Worm (Caenorhabditis elegans) whole organism, L4 larva: ENCODE measurements around the gene C30F2.5.
A peak's percentile ranks its signal among the peaks of the same experiment; 100 is the strongest.

Experiments used
- D1046.2 ChIP-seq: fragments of 200-800 bp; sonication (Bioruptor generic); IDR thresholded peaks from 2 replicates; pipeline ENCODE4 v1.3.6; 2022; ENCODE audit warnings: missing genetic modification characterization, missing compliant biosample characterization
- F37D6.2 ChIP-seq: sonication (generic microtip); optimal IDR thresholded peaks from 2 replicates; lab custom pipeline; 2016; ENCODE audit warnings: mild to moderate bottlenecking, missing genetic modification characterization, missing compliant biosample characterization
- F44E2.7 ChIP-seq: fragments of 200-800 bp; sonication (Bioruptor generic); IDR thresholded peaks from 2 replicates; pipeline ENCODE4 v2.1.2; 2022; ENCODE audit warnings: missing genetic modification characterization, missing compliant biosample characterization
- F49E8.2 ChIP-seq: sonication (generic microtip); optimal IDR thresholded peaks from 2 replicates; lab custom pipeline; 2016; ENCODE audit warnings: missing compliant biosample characterization, mild to moderate bottlenecking, missing genetic modification characterization, borderline replicate concordance
- aha-1 ChIP-seq: fragments of 150-350 bp; peaks from one replicate; lab custom pipeline; 2014; ENCODE audit warnings: missing biosample characterization, missing genetic modification characterization
- aly-2 ChIP-seq: sonication (generic microtip); optimal IDR thresholded peaks from 2 replicates; lab custom pipeline; 2018; ENCODE audit warnings: missing biosample characterization, missing genetic modification characterization
- ama-1 ChIP-seq: fragments of 150-350 bp; optimal IDR thresholded peaks from 2 replicates; lab custom pipeline; 2014; ENCODE audit warnings: inconsistent platforms, mixed read lengths
- arid-1 ChIP-seq: fragments of 200-800 bp; sonication (Bioruptor generic); conservative IDR thresholded peaks from 2 replicates; pipeline ENCODE4 v1.3.6; 2022; ENCODE audit warnings: missing genetic modification reagents, missing genetic modification characterization, missing compliant biosample characterization
- ceh-82 ChIP-seq: sonication (generic microtip); optimal IDR thresholded peaks from 2 replicates; lab custom pipeline; 2017; ENCODE audit warnings: missing biosample characterization, missing genetic modification characterization
- daf-8 ChIP-seq: fragments of 200-800 bp; sonication (Bioruptor generic); IDR thresholded peaks from 2 replicates; pipeline ENCODE4 v1.3.6; 2022; ENCODE audit warnings: missing genetic modification characterization, missing compliant biosample characterization
- dmd-6 ChIP-seq: fragments of 200-800 bp; sonication (Bioruptor generic); IDR thresholded peaks from 2 replicates; pipeline ENCODE4 v1.3.6; 2022; ENCODE audit warnings: missing genetic modification reagents, missing genetic modification characterization, missing compliant biosample characterization
- dmd-9 ChIP-seq: fragments of 200-800 bp; sonication (Bioruptor generic); IDR thresholded peaks from 2 replicates; pipeline ENCODE4 v1.3.6; 2022; ENCODE audit warnings: missing genetic modification reagents, missing genetic modification characterization, missing compliant biosample characterization
- dve-1 ChIP-seq: sonication (generic microtip); optimal IDR thresholded peaks from 2 replicates; lab custom pipeline; 2017; ENCODE audit warnings: antibody characterized with exemption, mild to moderate bottlenecking, missing genetic modification characterization, missing compliant biosample characterization; ENCODE audit not compliant: insufficient read depth
- fkh-10 ChIP-seq: fragments of 150-350 bp; optimal IDR thresholded peaks from 2 replicates; lab custom pipeline; 2014; ENCODE audit warnings: missing biosample characterization, missing genetic modification reagents, missing genetic modification characterization
- fos-1 ChIP-seq: fragments of 150-350 bp; optimal IDR thresholded peaks from 2 replicates; lab custom pipeline; 2014; ENCODE audit warnings: missing biosample characterization, missing genetic modification characterization
- gei-8 ChIP-seq: fragments of 200-800 bp; sonication (Bioruptor generic); optimal IDR thresholded peaks from 2 replicates; lab custom pipeline; 2018; ENCODE audit warnings: mild to moderate bottlenecking, missing genetic modification characterization, missing compliant biosample characterization
- hlh-11 ChIP-seq: fragments of 200-800 bp; sonication (Bioruptor generic); optimal IDR thresholded peaks from 2 replicates; lab custom pipeline; 2018; ENCODE audit warnings: mild to moderate bottlenecking, missing genetic modification characterization, missing compliant biosample characterization
- hlh-30 ChIP-seq: sonication (generic microtip); optimal IDR thresholded peaks from 2 replicates; lab custom pipeline; 2017; ENCODE audit warnings: antibody characterized with exemption, mild to moderate bottlenecking, missing genetic modification characterization, missing compliant biosample characterization; ENCODE audit not compliant: insufficient read depth
- lin-1 ChIP-seq: fragments of 200-800 bp; sonication (Bioruptor generic); IDR thresholded peaks from 2 replicates; pipeline ENCODE4 v1.3.6; 2022; ENCODE audit warnings: missing genetic modification reagents, missing genetic modification characterization, missing compliant biosample characterization
- lin-38 ChIP-seq: fragments of 200-800 bp; sonication (Bioruptor generic); IDR thresholded peaks from 2 replicates; pipeline ENCODE4 v1.3.6; 2022; ENCODE audit warnings: missing genetic modification reagents, missing genetic modification characterization, missing compliant biosample characterization
- lir-3 ChIP-seq: sonication (generic microtip); optimal IDR thresholded peaks from 2 replicates; lab custom pipeline; 2016; ENCODE audit warnings: mild to moderate bottlenecking, missing genetic modification characterization, missing compliant biosample characterization
- madf-5 ChIP-seq, 2 experiments: fragments of 200-800 bp; sonication (Bioruptor generic); IDR thresholded peaks; 2 replicates each; pipeline ENCODE4 v1.3.6; 2022; ENCODE audit warnings: missing compliant biosample characterization in 2 of 2, missing genetic modification characterization in 2 of 2
- mes-2 ChIP-seq: sonication (generic microtip); optimal IDR thresholded peaks from 2 replicates; lab custom pipeline; 2016; ENCODE audit warnings: missing genotype, mild to moderate bottlenecking, missing genetic modification characterization, missing compliant biosample characterization; ENCODE audit not compliant: poor library complexity, severe bottlenecking
- mxl-2 ChIP-seq: fragments of 200-800 bp; sonication (Bioruptor generic); conservative IDR thresholded peaks from 2 replicates; pipeline ENCODE4 v1.3.6; 2022; ENCODE audit warnings: missing genetic modification reagents, missing genetic modification characterization, missing compliant biosample characterization
- nhr-237 ChIP-seq: sonication (generic microtip); optimal IDR thresholded peaks from 2 replicates; lab custom pipeline; 2017; ENCODE audit warnings: missing biosample characterization, missing genetic modification characterization
- nhr-25 ChIP-seq: sonication (generic microtip); optimal IDR thresholded peaks from 2 replicates; lab custom pipeline; 2017; ENCODE audit warnings: missing genetic modification characterization, mild to moderate bottlenecking, missing compliant biosample characterization, antibody characterized with exemption, moderate library complexity, borderline replicate concordance; ENCODE audit not compliant: insufficient read depth
- nhr-28 ChIP-seq: fragments of 150-350 bp; optimal IDR thresholded peaks from 2 replicates; lab custom pipeline; 2014; ENCODE audit warnings: missing biosample characterization, missing genetic modification characterization
- nhr-42 ChIP-seq: fragments of 200-800 bp; sonication (Bioruptor generic); IDR thresholded peaks from 2 replicates; pipeline ENCODE4 v1.3.6; 2022; ENCODE audit warnings: missing genetic modification characterization, missing compliant biosample characterization
- nhr-48 ChIP-seq: sonication (generic microtip); optimal IDR thresholded peaks from 2 replicates; lab custom pipeline; 2016; ENCODE audit warnings: mild to moderate bottlenecking, missing genetic modification characterization, missing compliant biosample characterization
- php-3 ChIP-seq: fragments of 200-800 bp; sonication (Bioruptor generic); IDR thresholded peaks from 2 replicates; pipeline ENCODE4 v1.3.6; 2022; ENCODE audit warnings: missing genetic modification reagents, missing genetic modification characterization, missing compliant biosample characterization
- sdz-12 ChIP-seq: fragments of 200-800 bp; sonication (Bioruptor generic); optimal IDR thresholded peaks from 2 replicates; lab custom pipeline; 2018; ENCODE audit warnings: mild to moderate bottlenecking, missing genetic modification characterization, missing compliant biosample characterization
- skn-1 ChIP-seq: fragments of 150-350 bp; optimal IDR thresholded peaks from 2 replicates; lab custom pipeline; 2014; ENCODE audit warnings: missing biosample characterization, missing genetic modification characterization
- snpc-1.2 ChIP-seq: fragments of 200-800 bp; sonication (Bioruptor generic); IDR thresholded peaks from 2 replicates; pipeline ENCODE4 v1.3.6; 2022; ENCODE audit warnings: missing genetic modification reagents, missing genetic modification characterization, missing compliant biosample characterization
- snpc-4 ChIP-seq: fragments of 150-350 bp; optimal IDR thresholded peaks from 2 replicates; lab custom pipeline; 2014; ENCODE audit warnings: missing biosample characterization, missing genetic modification characterization
- spr-1 ChIP-seq: sonication (generic microtip); optimal IDR thresholded peaks from 2 replicates; lab custom pipeline; 2016; ENCODE audit warnings: mild to moderate bottlenecking, missing genetic modification characterization, missing compliant biosample characterization
- unc-130 ChIP-seq: sonication (generic microtip); optimal IDR thresholded peaks from 2 replicates; lab custom pipeline; 2016; ENCODE audit warnings: missing genetic modification reagents, missing genetic modification characterization, missing compliant biosample characterization
- unc-62 ChIP-seq, 3 experiments: fragments of 150-350 bp in 1 of 3; sonication (generic microtip); optimal IDR thresholded peaks in 2 of 3; peaks in 1 of 3; 1 replicate in 1 of 3; 2 replicates in 2 of 3; lab custom pipeline; 2014 to 2017; ENCODE audit warnings: missing biosample characterization in 3 of 3, missing genetic modification characterization in 3 of 3, missing genetic modification reagents in 3 of 3, missing genotype in 1 of 3
- zfp-2 ChIP-seq: sonication (generic microtip); optimal IDR thresholded peaks from 2 replicates; lab custom pipeline; 2016; ENCODE audit warnings: mild to moderate bottlenecking, missing genetic modification characterization, missing compliant biosample characterization
- zip-11 ChIP-seq: fragments of 200-800 bp; sonication (Bioruptor generic); IDR thresholded peaks from 2 replicates; pipeline ENCODE4 v1.3.6; 2022; ENCODE audit warnings: missing genetic modification characterization, missing compliant biosample characterization
- ztf-7 ChIP-seq: fragments of 150-350 bp; optimal IDR thresholded peaks from 2 replicates; lab custom pipeline; 2014; ENCODE audit warnings: missing biosample characterization, missing genetic modification characterization

C30F2.5 gene

ce11 chrX:16094370-16094769 lies at the start of gene C30F2.5:
TSS of gene C30F2.5 (plus strand) at chrX:16094670.
- TF ChIP-seq madf-5 (GFP tag; IDR thresholded peaks at IDR 0.05; lab: Robert Waterston, UW) = no peak
- peak; percentile 1 for TF ChIP-seq aha-1 (tag; lab: Kevin White, UChicago)
- TF ChIP-seq hlh-11 (tag; lab: Kevin White, UChicago) = no peak
- TF ChIP-seq mxl-2 = no peak

DNA sequence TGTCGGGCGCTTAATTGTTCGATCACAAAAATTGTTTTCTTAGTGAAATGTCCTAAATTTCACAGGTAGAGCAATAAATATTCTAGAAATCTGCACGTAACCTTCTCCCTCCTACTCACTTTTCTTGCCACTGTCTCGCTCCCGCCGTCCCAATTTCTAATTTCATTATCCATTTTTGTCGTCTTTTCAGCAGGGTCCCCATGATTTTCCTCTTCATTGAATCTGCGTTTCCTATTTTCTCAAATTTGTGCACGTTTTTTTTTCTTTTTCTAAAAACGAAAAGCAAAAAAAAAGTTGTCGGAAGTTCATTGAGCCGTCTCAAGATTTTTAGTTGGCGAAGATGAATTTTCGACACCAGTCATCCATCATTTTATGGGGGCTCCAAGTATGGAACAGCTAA lies 48.1 kb upstream of the C30F2.5 start:
- TF ChIP-seq ceh-82 (tag; lab: Kevin White, UChicago) = no peak
- TF ChIP-seq aha-1 (tag; lab: Kevin White, UChicago) = peak; percentile 98
- TF ChIP-seq unc-62 (GFP tag; optimal IDR thresholded peaks at IDR 0.05 in 1 of 2; lab: Kevin White, UChicago) = peak in 1 of 2 experiments; percentile 85
- TF ChIP-seq unc-62 (tag; optimal IDR thresholded peaks at IDR 0.05; lab: Kevin White, UChicago) = no peak

- TF ChIP-seq hlh-11 (tag; lab: Kevin White, UChicago) = no peak
- no peak for TF ChIP-seq php-3 (GFP tag; lab: Robert Waterston, UW)
- TF ChIP-seq dmd-9 (GFP tag; lab: Robert Waterston, UW) = no peak
- no peak for TF ChIP-seq hlh-30 (tag; lab: Kevin White, UChicago)
- TF ChIP-seq madf-5 (GFP tag; IDR thresholded peaks at IDR 0.05; lab: Robert Waterston, UW) = no peak
- TF ChIP-seq nhr-42 (GFP tag; lab: Robert Waterston, UW) = no peak
- no peak for TF ChIP-seq nhr-28 (tag; lab: Kevin White, UChicago)
- no peak for TF ChIP-seq D1046.2 (GFP tag; lab: Robert Waterston, UW)
- TF ChIP-seq arid-1 (GFP tag; lab: Robert Waterston, UW) = no peak
- TF ChIP-seq spr-1 (tag; lab: Kevin White, UChicago) = no peak
- no peak for TF ChIP-seq fos-1 (tag; lab: Kevin White, UChicago)
- no peak for TF ChIP-seq F49E8.2 (tag; lab: Kevin White, UChicago)
Observed at ce11 chrX:16049573-16049972, 44.9 kb upstream of the C30F2.5 start, which contains the start of gene cpd-2. TSS of gene cpd-2 (plus strand) at chrX:16049873.

DNA sequence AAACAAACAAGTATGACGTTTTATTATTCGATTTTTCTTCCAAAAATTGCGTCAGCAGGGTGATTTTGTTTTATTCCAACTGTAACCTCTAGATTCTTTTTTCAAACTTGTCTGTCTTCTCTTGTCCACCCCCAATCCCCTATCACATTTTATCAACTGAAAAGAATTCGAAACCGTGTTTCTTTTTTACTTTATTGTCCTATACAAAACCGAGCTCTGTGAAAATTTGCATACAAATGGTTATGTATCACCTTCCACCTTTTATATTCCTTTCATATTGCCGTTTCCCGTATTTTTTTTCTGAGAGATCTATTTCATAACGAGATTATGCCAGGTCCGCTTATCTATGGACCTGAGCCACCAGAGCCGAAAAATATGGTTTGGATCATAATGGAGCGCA lies 39.2 kb upstream of the C30F2.5 start, which contains the start of gene T27A8.7:
Gene T27A8.7, plus strand, starts transcription at position 301 of the 400 bp plus-strand sequence.
- TF ChIP-seq F44E2.7 (GFP tag; lab: Robert Waterston, UW) = no peak
- no peak for TF ChIP-seq snpc-4 (tag; lab: Kevin White, UChicago)

DNA sequence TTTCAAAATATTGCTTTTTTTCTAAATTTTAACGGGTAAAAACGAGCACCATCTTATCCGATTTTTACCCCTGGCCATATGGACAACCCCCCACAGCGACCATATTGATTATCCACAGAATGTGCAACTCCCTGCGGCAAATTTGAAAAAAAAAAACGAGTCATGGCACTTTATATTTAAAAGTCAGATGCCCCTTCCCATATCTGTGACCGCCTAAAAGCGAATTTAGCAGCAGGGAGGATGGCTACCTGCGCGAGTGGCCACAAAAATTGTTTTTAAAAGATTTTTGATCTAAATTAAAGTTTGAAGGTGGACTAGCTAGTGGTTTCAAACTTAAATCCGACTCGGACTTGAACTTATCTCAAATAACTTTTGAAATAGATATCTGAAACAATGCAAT lies 38.1 kb upstream of the C30F2.5 start:
- TF ChIP-seq nhr-48 (peak; percentile 96), fos-1 (tag; lab: Kevin White, UChicago) (peak; percentile 89), sdz-12 (peak; percentile 70), daf-8 (0 out of 2 replicates have a peak, but pooled peaks have one; percentile 48), F37D6.2 (tag; lab: Kevin White, UChicago) (peak; percentile 99), skn-1 (tag; lab: Kevin White, UChicago) (no peak), nhr-25 (tag; lab: Kevin White, UChicago) (peak; percentile 92), mxl-2 (no peak; the same call in none of the 2 replicates), gei-8 (GFP tag; lab: Kevin White, UChicago) (peak; percentile 91), spr-1 (tag; lab: Kevin White, UChicago) (peak; percentile 98), unc-130 (peak; percentile 2), mes-2 (tag; lab: Kevin White, UChicago) (peak; percentile 96), madf-5 (GFP tag; IDR thresholded peaks at IDR 0.05; lab: Robert Waterston, UW) (peak; percentile 32 to 84; a peak in 2 of 4 replicates), hlh-30 (tag; lab: Kevin White, UChicago) (peak; percentile 93), fkh-10 (GFP tag; lab: Kevin White, UChicago) (peak; percentile 99), lin-1 (GFP tag; lab: Robert Waterston, UW) (peak; percentile 74), aly-2 (tag; lab: Kevin White, UChicago) (no peak), nhr-42 (GFP tag; lab: Robert Waterston, UW) (peak; percentile 98), lir-3 (tag; lab: Kevin White, UChicago) (peak; percentile 94), ztf-7 (tag; lab: Kevin White, UChicago) (peak; percentile 92), ama-1 (lab: Kevin White, UChicago) (no peak), lin-38 (GFP tag; lab: Robert Waterston, UW) (peak; percentile 86), dmd-6 (GFP tag; lab: Robert Waterston, UW) (peak; percentile 97), nhr-237 (peak; percentile 93), dmd-9 (GFP tag; lab: Robert Waterston, UW) (0 out of 2 replicates have a peak, but pooled peaks have one; percentile 70), dve-1 (tag; lab: Kevin White, UChicago) (peak; percentile 99), arid-1 (GFP tag; lab: Robert Waterston, UW) (peak; percentile 87), zfp-2 (tag; lab: Kevin White, UChicago) (peak; percentile 77), snpc-1.2 (peak; percentile 67), zip-11 (GFP tag; lab: Robert Waterston, UW) (no peak)
